Worm (Caenorhabditis elegans) whole organism, young adult: Measurements from ENCODE around the gene lgc-44.
A peak's percentile ranks its signal among the peaks of the same experiment; 100 is the strongest.

Source experiments
- F22D6.2 ChIP-seq: sonication (generic microtip); optimal IDR thresholded peaks from 2 replicates; lab custom pipeline; 2016; ENCODE audit warnings: mild to moderate bottlenecking, missing genetic modification characterization, missing compliant biosample characterization
- F39B2.1 ChIP-seq: fragments of 200-800 bp; sonication (Bioruptor generic); IDR thresholded peaks from 2 replicates; pipeline ENCODE4 v1.3.6; 2022; ENCODE audit warnings: missing genetic modification reagents, missing genetic modification characterization, missing compliant biosample characterization
- F55B11.4 ChIP-seq: sonication (generic microtip); optimal IDR thresholded peaks from 2 replicates; lab custom pipeline; 2016; ENCODE audit warnings: missing compliant biosample characterization, missing genetic modification characterization, borderline replicate concordance; ENCODE audit not compliant: insufficient read depth
- Y53F4B.3 ChIP-seq: fragments of 200-800 bp; sonication (Bioruptor generic); IDR thresholded peaks from 2 replicates; pipeline ENCODE4 v1.3.6; 2022; ENCODE audit warnings: missing genetic modification reagents, missing genetic modification characterization, missing compliant biosample characterization
- Y53G8AR.9 ChIP-seq: fragments of 200-800 bp; sonication (Bioruptor generic); conservative IDR thresholded peaks from 2 replicates; pipeline ENCODE4 v1.3.6; 2022; ENCODE audit warnings: missing genetic modification reagents, missing genetic modification characterization, missing compliant biosample characterization
- Y56A3A.18 ChIP-seq: fragments of 200-800 bp; sonication (Bioruptor generic); IDR thresholded peaks from 2 replicates; pipeline ENCODE4 v1.3.6; 2022; ENCODE audit warnings: missing genetic modification reagents, missing genetic modification characterization, missing compliant biosample characterization
- akir-1 ChIP-seq: fragments of 200-800 bp; sonication (Bioruptor generic); optimal IDR thresholded peaks from 2 replicates; lab custom pipeline; 2018; ENCODE audit warnings: mild to moderate bottlenecking, missing genetic modification characterization, moderate library complexity, missing compliant biosample characterization
- atf-7 ChIP-seq: sonication (generic microtip); optimal IDR thresholded peaks from 2 replicates; lab custom pipeline; 2017; ENCODE audit warnings: mild to moderate bottlenecking, missing genetic modification characterization, missing compliant biosample characterization
- attf-3 ChIP-seq: fragments of 200-800 bp; sonication (Bioruptor generic); conservative IDR thresholded peaks from 2 replicates; pipeline ENCODE4 v1.3.6; 2022; ENCODE audit warnings: missing genetic modification reagents, missing genetic modification characterization, missing compliant biosample characterization
- attf-6 ChIP-seq: fragments of 200-800 bp; sonication (Bioruptor generic); IDR thresholded peaks from 2 replicates; pipeline ENCODE4 v1.3.6; 2022; ENCODE audit warnings: missing genetic modification reagents, missing genetic modification characterization, missing compliant biosample characterization
- bed-1 ChIP-seq: fragments of 200-800 bp; sonication (Bioruptor generic); IDR thresholded peaks from 2 replicates; pipeline ENCODE4 v1.3.6; 2022; ENCODE audit warnings: missing genetic modification reagents, missing genetic modification characterization, missing compliant biosample characterization
- cebp-1 ChIP-seq, 2 experiments: fragments of 200-800 bp in 1 of 2; sonication (Bioruptor generic) in 1 of 2; sonication (generic microtip) in 1 of 2; IDR thresholded peaks in 1 of 2; optimal IDR thresholded peaks in 1 of 2; 2 replicates each; pipeline versions ENCODE4 v1.3.6 to Lab custom; 2017 to 2022; ENCODE audit warnings: missing compliant biosample characterization in 2 of 2, missing genetic modification characterization in 2 of 2, mild to moderate bottlenecking in 1 of 2, missing genetic modification reagents in 1 of 2, moderate library complexity in 1 of 2
- ceh-40 ChIP-seq: fragments of 200-800 bp; sonication (Bioruptor generic); IDR thresholded peaks from 2 replicates; pipeline ENCODE4 v1.3.6; 2022; ENCODE audit warnings: missing genetic modification characterization, missing compliant biosample characterization
- dpff-1 ChIP-seq: sonication (generic microtip); optimal IDR thresholded peaks from 2 replicates; lab custom pipeline; 2017; ENCODE audit warnings: mild to moderate bottlenecking, missing genetic modification characterization, missing compliant biosample characterization
- him-1 ChIP-seq: sonication (generic microtip); optimal IDR thresholded peaks from 2 replicates; lab custom pipeline; 2016; ENCODE audit warnings: missing genotype, missing genetic modification reagents, missing genetic modification characterization, missing compliant biosample characterization
- hlh-12 ChIP-seq: sonication (generic microtip); optimal IDR thresholded peaks from 2 replicates; lab custom pipeline; 2016; ENCODE audit warnings: missing genetic modification characterization, missing compliant biosample characterization
- lag-1 ChIP-seq: fragments of 200-800 bp; sonication (Bioruptor generic); IDR thresholded peaks from 2 replicates; pipeline ENCODE4 v1.3.6; 2022; ENCODE audit warnings: missing genetic modification reagents, missing genetic modification characterization, missing compliant biosample characterization
- let-526 ChIP-seq: fragments of 200-800 bp; sonication (Bioruptor generic); IDR thresholded peaks from 2 replicates; pipeline ENCODE4 v1.3.6; 2022; ENCODE audit warnings: missing genetic modification reagents, missing genetic modification characterization, missing compliant biosample characterization
- let-607 ChIP-seq, 2 experiments: fragments of 200-800 bp in 1 of 2; sonication (Bioruptor generic) in 1 of 2; sonication (generic microtip) in 1 of 2; optimal IDR thresholded peaks; 2 replicates each; lab custom pipeline; 2016 to 2018; ENCODE audit warnings: mild to moderate bottlenecking in 2 of 2, missing compliant biosample characterization in 2 of 2, missing genetic modification characterization in 2 of 2, moderate library complexity in 2 of 2, missing genotype in 1 of 2
- lin-40 ChIP-seq: sonication (generic microtip); optimal IDR thresholded peaks from 2 replicates; lab custom pipeline; 2016; ENCODE audit warnings: missing genetic modification characterization, mild to moderate bottlenecking, missing compliant biosample characterization, missing genotype, missing genetic modification reagents
- lsl-1 ChIP-seq: fragments of 200-800 bp; sonication (Bioruptor generic); optimal IDR thresholded peaks from 2 replicates; lab custom pipeline; 2018; ENCODE audit warnings: mild to moderate bottlenecking, missing genetic modification characterization, moderate library complexity, missing compliant biosample characterization
- lsy-27 ChIP-seq: sonication (generic microtip); optimal IDR thresholded peaks from 2 replicates; lab custom pipeline; 2017; ENCODE audit warnings: missing genetic modification characterization, mild to moderate bottlenecking, missing compliant biosample characterization, antibody characterized with exemption, missing genotype, borderline replicate concordance; ENCODE audit not compliant: insufficient read depth
- madf-6 ChIP-seq: fragments of 200-800 bp; sonication (Bioruptor generic); IDR thresholded peaks from 2 replicates; pipeline ENCODE4 v1.3.6; 2022; ENCODE audit warnings: missing genetic modification reagents, missing genetic modification characterization, missing compliant biosample characterization
- madf-8 ChIP-seq: fragments of 200-800 bp; sonication (Bioruptor generic); conservative IDR thresholded peaks from 2 replicates; pipeline ENCODE4 v1.3.6; 2022; ENCODE audit warnings: missing genetic modification reagents, missing genetic modification characterization, missing compliant biosample characterization
- mcd-1 ChIP-seq: fragments of 200-800 bp; sonication (Bioruptor generic); IDR thresholded peaks from 2 replicates; pipeline ENCODE4 v1.3.6; 2022; ENCODE audit warnings: missing genetic modification reagents, missing genetic modification characterization, missing compliant biosample characterization
- nfyb-1 ChIP-seq: fragments of 200-800 bp; sonication (Bioruptor generic); IDR thresholded peaks from 2 replicates; pipeline ENCODE4 v1.3.6; 2022; ENCODE audit warnings: missing genetic modification reagents, missing genetic modification characterization, missing compliant biosample characterization
- nhr-80 ChIP-seq: sonication (generic microtip); optimal IDR thresholded peaks from 2 replicates; lab custom pipeline; 2016; ENCODE audit warnings: missing genetic modification characterization, missing compliant biosample characterization
- snpc-4 ChIP-seq, 5 experiments: fragments of 150-350 bp in 1 of 5; sonication (generic microtip) in 4 of 5; optimal IDR thresholded peaks; 2 replicates each; lab custom pipeline; 2014 to 2018; ENCODE audit warnings: missing genetic modification characterization in 5 of 5, missing biosample characterization in 3 of 5, antibody characterized with exemption in 2 of 5, mild to moderate bottlenecking in 2 of 5, missing compliant biosample characterization in 2 of 5, missing genotype in 2 of 5, moderate library complexity in 2 of 5, missing genetic modification reagents in 1 of 5
- tbp1 ChIP-seq: fragments of 200-800 bp; sonication (Bioruptor generic); optimal IDR thresholded peaks from 2 replicates; lab custom pipeline; 2018; ENCODE audit warnings: mild to moderate bottlenecking, missing genetic modification characterization, missing compliant biosample characterization
- xnd-1 ChIP-seq: sonication (generic microtip); optimal IDR thresholded peaks from 2 replicates; lab custom pipeline; 2016; ENCODE audit warnings: missing genotype, missing genetic modification reagents, missing genetic modification characterization, missing compliant biosample characterization
- ztf-3 ChIP-seq: fragments of 200-800 bp; sonication (Bioruptor generic); optimal IDR thresholded peaks from 2 replicates; lab custom pipeline; 2018; ENCODE audit warnings: mild to moderate bottlenecking, missing genetic modification characterization, missing compliant biosample characterization

The lgc-44 gene

DNA sequence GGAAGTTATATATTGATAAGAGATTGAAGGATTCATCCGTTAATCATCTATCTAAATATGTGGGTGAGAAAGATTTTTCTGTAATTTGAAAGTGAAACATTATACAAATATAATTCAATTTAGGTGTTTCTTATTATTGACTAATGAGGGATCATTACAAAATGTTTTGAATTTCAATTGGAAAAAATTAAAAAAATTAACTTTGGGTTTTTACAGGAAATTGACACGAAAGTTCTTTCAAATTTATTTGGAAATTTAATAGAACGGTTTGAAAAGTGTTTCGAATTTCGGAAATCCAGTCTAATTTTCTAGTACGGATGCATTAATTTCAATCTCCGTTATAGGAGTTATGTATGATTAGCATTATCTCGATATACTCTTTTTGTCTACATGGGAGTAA, 19.3 kb downstream of the lgc-44 start (continued):
- TF ChIP-seq F55B11.4 (tag; lab: Kevin White, UChicago) (no peak), xnd-1 (tag; lab: Kevin White, UChicago) (no peak), hlh-12 (tag; lab: Kevin White, UChicago) (no peak), mcd-1 (no peak), Y56A3A.18 (GFP tag; lab: Robert Waterston, UW) (no peak), nfyb-1 (no peak), snpc-4 (GFP tag; optimal IDR thresholded peaks at IDR 0.05; lab: Kevin White, UChicago) (no peak), snpc-4 (tag; optimal IDR thresholded peaks at IDR 0.05; lab: Kevin White, UChicago) (no peak)

- TF ChIP-seq tbp1: no peak
- no peak for TF ChIP-seq let-526 (GFP tag; lab: Robert Waterston, UW)
- TF ChIP-seq mcd-1: no peak
- no peak for TF ChIP-seq Y53G8AR.9 (GFP tag; lab: Robert Waterston, UW)
- no peak for TF ChIP-seq lin-40 (tag; lab: Kevin White, UChicago)
- TF ChIP-seq let-607 (tag; optimal IDR thresholded peaks at IDR 0.05; lab: Kevin White, UChicago): peak; percentile 39 to 59
- TF ChIP-seq attf-6 (GFP tag; lab: Robert Waterston, UW): no peak
- TF ChIP-seq ztf-3 (GFP tag; lab: Kevin White, UChicago): no peak
- TF ChIP-seq nhr-80 (tag; lab: Kevin White, UChicago): peak; percentile 96
- TF ChIP-seq atf-7 (tag; lab: Kevin White, UChicago): peak; percentile 77
These were observed 21.7 kb downstream of the lgc-44 start, which contains the start of gene zip-10 for ce11 chrV:11650720-11651119. zip-10 (minus strand) TSS chrV:11650762.

DNA sequence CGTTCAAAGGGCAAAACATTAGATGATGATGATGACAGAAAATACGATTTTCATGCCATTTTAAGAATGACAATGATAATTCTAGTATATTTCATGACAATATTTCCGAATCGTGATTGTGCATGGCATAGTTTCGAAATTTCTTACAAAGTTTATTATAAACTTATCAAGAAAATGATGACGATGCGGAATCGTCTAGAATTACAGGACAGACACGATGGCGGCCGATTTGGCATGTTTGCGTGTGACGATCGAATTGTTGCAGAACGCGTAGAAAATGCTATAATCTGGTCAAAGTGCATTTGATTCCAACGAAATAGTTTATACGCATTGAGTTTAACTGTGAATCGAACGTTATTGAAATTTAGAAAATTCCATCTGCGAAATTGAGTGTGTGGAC, 23.1 kb downstream of the lgc-44 start:
- TF ChIP-seq bed-1: no peak
- no peak for TF ChIP-seq madf-6
- TF ChIP-seq lsy-27 (tag; lab: Kevin White, UChicago): no peak
- TF ChIP-seq, all 124 proteins: peak for 0

- TF ChIP-seq nhr-80 (tag; lab: Kevin White, UChicago) (peak; percentile 47), cebp-1 (GFP tag; IDR thresholded peaks at IDR 0.05; lab: Robert Waterston, UW) (peak; percentile 88), cebp-1 (tag; optimal IDR thresholded peaks at IDR 0.05; lab: Kevin White, UChicago) (peak; percentile 87), akir-1 (no peak)
These were observed 24.0 kb downstream of the lgc-44 start for ce11 chrV:11648435-11648834.

ce11 chrV:11647821-11648220, 24.6 kb downstream of the lgc-44 start:
- no peak for TF ChIP-seq F39B2.1
- TF ChIP-seq madf-8: no peak
- no peak for TF ChIP-seq attf-3 (GFP tag; lab: Robert Waterston, UW)
- TF ChIP-seq ceh-40: no peak
- no peak for TF ChIP-seq lag-1
- no peak for TF ChIP-seq F22D6.2 (tag; lab: Kevin White, UChicago)
- no peak for TF ChIP-seq F55B11.4 (tag; lab: Kevin White, UChicago)
- no peak for TF ChIP-seq Y56A3A.18 (GFP tag; lab: Robert Waterston, UW)
- TF ChIP-seq lsl-1 (GFP tag; lab: Kevin White, UChicago): no peak
- TF ChIP-seq ztf-3 (GFP tag; lab: Kevin White, UChicago): no peak
- no peak for TF ChIP-seq him-1 (tag; lab: Kevin White, UChicago)
- TF ChIP-seq Y53F4B.3 (GFP tag; lab: Robert Waterston, UW): no peak
- no peak for TF ChIP-seq dpff-1
